Fruit fly (Drosophila melanogaster): ENCODE measurements around the gene Grip.
A peak's percentile ranks its signal among the peaks of the same experiment; 100 is the strongest.

Grip gene

dm6 chrX:5972030-5972429 lies 6.0 kb downstream of the Grip start (continued):
- peak; percentile 18 to 70 for TF ChIP-seq bsh (GFP tag; optimal IDR thresholded peaks at IDR 0.05)
- peak; percentile 14 for TF ChIP-seq CG14710 (tag; optimal IDR thresholded peaks at IDR 0.05)
- TF ChIP-seq z (GFP tag; IDR thresholded peaks at IDR 0.05): no peak
- TF ChIP-seq slbo (GFP tag; IDR thresholded peaks at IDR 0.05): peak; percentile 50; the same call in 1 of the 2 replicates
- peak; percentile 39 for TF ChIP-seq CG11723 (GFP tag; optimal IDR thresholded peaks at IDR 0.05)
- TF ChIP-seq gcm (GFP tag; optimal IDR thresholded peaks at IDR 0.05): no peak
- peak; percentile 27 for TF ChIP-seq gsb-n (tag; optimal IDR thresholded peaks at IDR 0.05)
- peak; percentile 17 for TF ChIP-seq Ssrp (tag; optimal IDR thresholded peaks at IDR 0.05)
- no peak for TF ChIP-seq CG3163 (GFP tag; optimal IDR thresholded peaks at IDR 0.05)
- peak; percentile 46 for TF ChIP-seq unpg (GFP tag; optimal IDR thresholded peaks at IDR 0.05)
- TF ChIP-seq YL-1 (GFP tag; optimal IDR thresholded peaks at IDR 0.05): no peak
- peak; percentile 77 for TF ChIP-seq CG4360 (GFP tag; IDR thresholded peaks at IDR 0.05)
- TF ChIP-seq wdn (GFP tag; IDR thresholded peaks at IDR 0.05): no peak
- TF ChIP-seq row (GFP tag; IDR thresholded peaks at IDR 0.05): peak; percentile 50
- peak; percentile 48 for TF ChIP-seq jing (GFP tag; optimal IDR thresholded peaks at IDR 0.05)
- TF ChIP-seq dmrt11E (tag; optimal IDR thresholded peaks at IDR 0.05): peak; percentile 48
- TF ChIP-seq Scr (GFP tag; IDR thresholded peaks at IDR 0.05; ENCODE audit: partially characterized antibody): no peak
- peak; percentile 19 for TF ChIP-seq CG17829 (tag; optimal IDR thresholded peaks at IDR 0.05)
- TF ChIP-seq Asciz (GFP tag; optimal IDR thresholded peaks at IDR 0.05): no peak
- TF ChIP-seq ATbp (GFP tag; optimal IDR thresholded peaks at IDR 0.05): peak; percentile 41
- peak; percentile 44; the same call in 1 of the 2 replicates for TF ChIP-seq CG4730 (GFP tag; IDR thresholded peaks at IDR 0.05)
- peak; percentile 85 for TF ChIP-seq ci (GFP tag; IDR thresholded peaks at IDR 0.05)
- TF ChIP-seq onecut (GFP tag; IDR thresholded peaks at IDR 0.05): peak; percentile 20
- TF ChIP-seq gem (tag; optimal IDR thresholded peaks at IDR 0.05): peak; percentile 57
- TF ChIP-seq cwo (GFP tag; optimal IDR thresholded peaks at IDR 0.05): no peak
- no peak for TF ChIP-seq wek (GFP tag; optimal IDR thresholded peaks at IDR 0.05)
- TF ChIP-seq Gug (GFP tag; IDR thresholded peaks at IDR 0.05): peak; percentile 55; the same call in 2 of the 4 replicates
- TF ChIP-seq zfh1 (GFP tag; IDR thresholded peaks at IDR 0.05): peak; percentile 80
- TF ChIP-seq slp2 (GFP tag; optimal IDR thresholded peaks at IDR 0.05): no peak
- TF ChIP-seq az2 (GFP tag; optimal IDR thresholded peaks at IDR 0.05): peak; percentile 52
- peak; percentile 7 for TF ChIP-seq Atf3 (GFP tag; optimal IDR thresholded peaks at IDR 0.05)
- no peak for TF ChIP-seq Nf-YB (GFP tag; optimal IDR thresholded peaks at IDR 0.05)
- TF ChIP-seq oc (tag; optimal IDR thresholded peaks at IDR 0.05): no peak
- 0 out of 2 replicates have a peak, but pooled peaks have one; percentile 28 for TF ChIP-seq CG8765 (GFP tag; IDR thresholded peaks at IDR 0.05)
- TF ChIP-seq tx (GFP tag; optimal IDR thresholded peaks at IDR 0.05): no peak
- peak; percentile 85 for TF ChIP-seq sens (GFP tag)
- TF ChIP-seq CG8924 (tag; optimal IDR thresholded peaks at IDR 0.05): no peak
- no peak for TF ChIP-seq odd (GFP tag; optimal IDR thresholded peaks at IDR 0.05)
- TF ChIP-seq NfI (GFP tag; optimal IDR thresholded peaks at IDR 0.05): peak; percentile 19
- no peak for TF ChIP-seq crp (GFP tag; optimal IDR thresholded peaks at IDR 0.05)
- peak; percentile 19; the same call in 1 of the 3 replicates for TF ChIP-seq CG14050 (GFP tag; IDR thresholded peaks at IDR 0.05)
- 0 out of 3 replicates have a peak, but pooled peaks have one; percentile 20 for TF ChIP-seq CG7357 (GFP tag; IDR thresholded peaks at IDR 0.05)
- TF ChIP-seq CG1024 (GFP tag; IDR thresholded peaks at IDR 0.05): peak; percentile 50
- peak; percentile 32; the same call in 1 of the 2 replicates for TF ChIP-seq ranshi (GFP tag; IDR thresholded peaks at IDR 0.05)
- peak; percentile 41; the same call in 1 of the 3 replicates for TF ChIP-seq CG17361 (GFP tag; IDR thresholded peaks at IDR 0.05)
- peak; percentile 42; the same call in 1 of the 3 replicates for TF ChIP-seq Aef1 (GFP tag; IDR thresholded peaks at IDR 0.05)
- peak; percentile 5 to 55 for TF ChIP-seq chif (GFP tag; optimal IDR thresholded peaks at IDR 0.05)
